Worm (Caenorhabditis elegans) whole organism, young adult: Measurements from ENCODE around the gene clk-2.

Experiments used
- B0261.1 ChIP-seq: sonication (generic microtip); optimal IDR thresholded peaks from 2 replicates; lab custom pipeline; 2016; ENCODE audit warnings: mild to moderate bottlenecking, missing genetic modification characterization, moderate library complexity, missing compliant biosample characterization
- ama-1 ChIP-seq, 3 experiments: fragments of 150-350 bp in 1 of 3; sonication (generic microtip) in 2 of 3; optimal IDR thresholded peaks; 2 replicates each; lab custom pipeline; 2014 to 2018; ENCODE audit warnings: missing biosample characterization in 2 of 3, missing genetic modification characterization in 2 of 3, missing genetic modification reagents in 2 of 3
- pha-4 ChIP-seq: fragments of 150-350 bp; sonication (generic microtip); optimal IDR thresholded peaks from 2 replicates; lab custom pipeline; 2014; ENCODE audit warnings: missing biosample characterization, missing genetic modification reagents, missing genetic modification characterization

- no peak for TF ChIP-seq B0261.1 (tag; lab: Kevin White, UChicago)
- no peak for TF ChIP-seq ama-1 (optimal IDR thresholded peaks at IDR 0.05; lab: Kevin White, UChicago)
- TF ChIP-seq ama-1 (GFP tag; optimal IDR thresholded peaks at IDR 0.05; lab: Kevin White, UChicago) = no peak
- no peak for TF ChIP-seq pha-4 (tag; lab: Kevin White, UChicago)
Observed at ce11 chrIII:7559869-7560268, 41.5 kb upstream of the clk-2 start.
